Fruit fly (Drosophila melanogaster): ENCODE results near the gene rept.

Gene rept

dm6 chr3L:19294613-19295299 lies 39.6 kb downstream of the rept start:
- TF ChIP-seq CG7045 (GFP tag; optimal IDR thresholded peaks at IDR 0.05) (no peak), CG5204 (GFP tag; optimal IDR thresholded peaks at IDR 0.05) (no peak), CG7101 (tag; optimal IDR thresholded peaks at IDR 0.05) (no peak), CG12768 (GFP tag; optimal IDR thresholded peaks at IDR 0.05) (no peak), Crg-1 (GFP tag; optimal IDR thresholded peaks at IDR 0.05) (no peak), bab1 (GFP tag; optimal IDR thresholded peaks at IDR 0.05) (peak; percentile 38), kay (GFP tag; ENCODE audit: borderline replicate concordance) (peak; percentile 67), CG33017 (tag; optimal IDR thresholded peaks at IDR 0.05) (peak; percentile 35), ovo (GFP tag; optimal IDR thresholded peaks at IDR 0.05) (peak; percentile 84), tj (GFP tag; optimal IDR thresholded peaks at IDR 0.05) (peak; percentile 13), pad (GFP tag; optimal IDR thresholded peaks at IDR 0.05) (peak; percentile 53), Mnt (GFP tag; optimal IDR thresholded peaks at IDR 0.05) (peak; percentile 46)

Data from whole organism, adult.